Fruit fly (Drosophila melanogaster) whole organism, pupa: ENCODE data around the gene CG7548.

Source experiments
- CG12605 ChIP-seq: fragments of 200-800 bp; sonication (Bioruptor generic); IDR thresholded peaks from 2 replicates; pipeline ENCODE4 v1.3.6; 2022; ENCODE audit warnings: missing biosample characterization, missing genetic modification characterization
- CG13204 ChIP-seq: fragments of 200-800 bp; sonication (Bioruptor generic); optimal IDR thresholded peaks from 2 replicates; lab custom pipeline; 2018; ENCODE audit warnings: missing biosample characterization, mild to moderate bottlenecking, missing genetic modification characterization, moderate library complexity
- CG17806 ChIP-seq: fragments of 200-800 bp; sonication (Bioruptor generic); optimal IDR thresholded peaks from 2 replicates; lab custom pipeline; 2018; ENCODE audit warnings: missing biosample characterization, mild to moderate bottlenecking, missing genetic modification characterization, moderate library complexity
- CG34367 ChIP-seq: fragments of 200-800 bp; sonication (Bioruptor generic); optimal IDR thresholded peaks from 2 replicates; lab custom pipeline; 2018; ENCODE audit warnings: missing biosample characterization, mild to moderate bottlenecking, missing genetic modification characterization
- CG4496 ChIP-seq: fragments of 200-800 bp; sonication (Bioruptor generic); IDR thresholded peaks from 3 replicates; pipeline ENCODE4 v1.3.6; 2022; ENCODE audit warnings: missing biosample characterization, missing genetic modification characterization
- CG8159 ChIP-seq: fragments of 200-800 bp; sonication (Bioruptor generic); optimal IDR thresholded peaks from 3 replicates; lab custom pipeline; 2018; ENCODE audit warnings: missing biosample characterization, mild to moderate bottlenecking, missing genetic modification characterization, moderate library complexity
- Pif1B ChIP-seq: fragments of 200-800 bp; sonication (Bioruptor generic); optimal IDR thresholded peaks from 3 replicates; lab custom pipeline; 2016; ENCODE audit warnings: missing biosample characterization, missing genetic modification characterization
- fd96Ca ChIP-seq: fragments of 200-800 bp; sonication (Bioruptor generic); IDR thresholded peaks from 3 replicates; pipeline ENCODE4 v1.3.6; 2022; ENCODE audit warnings: missing biosample characterization, missing genetic modification characterization

DNA sequence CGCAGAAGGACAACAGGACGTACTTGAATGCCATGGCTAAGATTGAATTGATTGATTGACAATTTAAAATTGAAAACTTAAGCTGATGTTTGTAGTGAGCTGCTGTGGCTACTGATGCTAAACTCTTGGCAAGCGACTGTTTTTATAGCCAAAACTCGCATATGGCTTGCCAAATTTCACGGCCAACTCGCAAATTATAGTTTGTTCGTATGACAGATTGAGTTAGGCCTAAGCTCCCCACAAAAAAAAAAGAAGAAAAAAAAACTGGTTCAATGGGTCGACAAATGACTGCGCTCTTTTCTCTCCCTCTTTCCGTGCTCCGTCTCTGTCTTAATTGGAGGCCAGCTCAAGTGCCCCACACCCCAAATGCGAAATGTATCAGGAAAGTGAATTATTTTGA is 35.8 kb downstream of the CG7548 start, which contains the start of gene CG8543:
- TF ChIP-seq CG8159 (tag; lab: Kevin White, UChicago) (no peak), CG4496 (no peak), fd96Ca (GFP tag; lab: Robert Waterston, UW) (no peak), CG34367 (tag; lab: Kevin White, UChicago) (no peak), CG12605 (GFP tag; lab: Robert Waterston, UW) (no peak), Pif1B (GFP tag; lab: Kevin White, UChicago) (no peak), CG17806 (tag; lab: Kevin White, UChicago) (no peak), CG13204 (no peak)
